Worm (Caenorhabditis elegans): ENCODE data around the gene acl-4.

acl-4 gene

DNA sequence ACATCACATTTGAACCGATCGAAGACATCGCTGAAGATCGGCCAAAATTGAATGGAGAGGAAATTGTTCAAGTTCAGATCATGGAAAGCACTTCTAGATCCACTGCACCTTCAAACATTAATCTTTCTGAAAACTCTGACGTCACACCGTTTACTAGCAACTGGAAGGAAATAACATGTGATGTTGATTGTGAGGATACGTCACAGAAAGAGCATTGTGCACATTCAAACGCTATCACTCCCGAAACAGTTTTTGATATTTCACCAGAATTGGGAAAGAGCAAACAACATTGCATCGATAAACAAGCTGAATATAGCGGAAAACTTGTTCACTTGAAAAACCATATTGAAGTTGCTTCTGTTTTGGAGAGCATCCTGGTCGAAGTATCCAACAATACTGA is 48.7 kb downstream of the acl-4 start:
- TF ChIP-seq nhr-80 (tag; optimal IDR thresholded peaks at IDR 0.05) (peak; percentile 3), mcd-1 (GFP tag; IDR thresholded peaks at IDR 0.05) (no peak)

DNA sequence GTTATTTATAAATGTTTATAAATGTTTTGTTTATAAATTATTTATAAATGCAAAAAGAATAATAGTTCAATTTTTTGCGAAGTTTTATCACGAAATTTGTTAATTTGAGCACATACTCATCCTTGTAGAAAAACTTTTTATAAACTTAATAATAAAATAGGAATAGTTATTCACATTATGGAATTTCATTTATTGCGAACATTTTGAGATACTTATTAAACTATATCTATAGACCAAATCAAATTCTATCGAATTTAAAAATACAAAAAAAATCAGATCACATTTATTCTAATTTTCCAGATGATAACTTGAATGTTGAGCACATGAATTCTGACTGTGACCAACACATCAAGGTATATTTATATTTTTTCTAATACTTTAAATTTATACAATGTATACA is 51.4 kb downstream of the acl-4 start, which contains the start of gene Y102A11A.3:
TSS of gene Y102A11A.3 (plus strand) at position 301 of the 400 bp plus-strand sequence.
- TF ChIP-seq mxl-1 (tag; optimal IDR thresholded peaks at IDR 0.05) = no peak
- no peak for TF ChIP-seq hlh-26 (GFP tag; conservative IDR thresholded peaks at IDR 0.05)
- no peak for TF ChIP-seq rpc-1 (optimal IDR thresholded peaks at IDR 0.05)
- no peak for TF ChIP-seq rpc-1 (tag; optimal IDR thresholded peaks at IDR 0.05)
- TF ChIP-seq ccch-3 (GFP tag; optimal IDR thresholded peaks at IDR 0.05) = no peak
- TF ChIP-seq efl-1 (GFP tag; optimal IDR thresholded peaks at IDR 0.05) = no peak
- no peak for TF ChIP-seq mel-28 (tag; optimal IDR thresholded peaks at IDR 0.05; ENCODE audit: borderline replicate concordance)
- no peak for TF ChIP-seq snpc-1.3 (tag; optimal IDR thresholded peaks at IDR 0.05; ENCODE audit: insufficient read depth)

DNA sequence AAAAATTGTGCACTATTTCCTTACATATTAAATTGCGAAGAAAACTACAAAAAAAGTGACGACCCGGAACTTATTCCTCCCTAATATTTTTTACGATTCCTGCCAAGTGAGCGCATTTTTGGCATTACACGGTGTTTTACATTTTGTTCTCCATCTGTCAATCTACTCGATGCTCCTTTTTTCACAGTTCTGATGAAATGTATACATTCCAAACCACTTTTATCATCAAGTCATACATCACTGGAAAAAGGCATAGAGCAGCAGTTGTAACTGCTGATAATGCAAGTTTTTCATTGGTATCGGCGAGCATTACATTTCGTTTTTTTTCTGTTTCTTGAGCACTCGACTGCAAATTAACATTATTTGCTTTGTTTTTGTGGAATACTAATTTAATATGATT is 52.0 kb downstream of the acl-4 start:
- TF ChIP-seq nhr-179 (tag; optimal IDR thresholded peaks at IDR 0.05) (no peak), nhr-80 (tag; optimal IDR thresholded peaks at IDR 0.05) (peak; percentile 86), zfh-2 (GFP tag; conservative IDR thresholded peaks at IDR 0.05) (no peak), let-607 (tag; optimal IDR thresholded peaks at IDR 0.05) (peak in 1 of 2 experiments; percentile 50), pbrm-1 (GFP tag; IDR thresholded peaks at IDR 0.05) (no peak)

Measured in whole organism, young adult.